Worm (Caenorhabditis elegans) whole organism, L1 larva: ENCODE data around the gene str-153.

Experiments used
- aly-2 ChIP-seq: fragments of 150-350 bp; optimal IDR thresholded peaks from 2 replicates; lab custom pipeline; 2014; ENCODE audit warnings: missing biosample characterization, missing genetic modification characterization
- ama-1 ChIP-seq: fragments of 150-350 bp; optimal IDR thresholded peaks from 2 replicates; lab custom pipeline; 2014
- efl-3 ChIP-seq: fragments of 200-800 bp; sonication (Bioruptor generic); optimal IDR thresholded peaks from 2 replicates; lab custom pipeline; 2018; ENCODE audit warnings: mild to moderate bottlenecking, missing genetic modification characterization, missing compliant biosample characterization
- lin-13 ChIP-seq: fragments of 150-350 bp; optimal IDR thresholded peaks from 2 replicates; lab custom pipeline; 2014; ENCODE audit warnings: missing biosample characterization, missing genetic modification reagents, missing genetic modification characterization
- lsy-2 ChIP-seq, 2 experiments: fragments of 150-350 bp; optimal IDR thresholded peaks; 2 replicates each; lab custom pipeline; 2014; ENCODE audit warnings: missing biosample characterization in 2 of 2, missing genetic modification characterization in 2 of 2
- mdl-1 ChIP-seq, 2 experiments: fragments of 150-350 bp; optimal IDR thresholded peaks; 2 replicates each; lab custom pipeline; 2014 to 2017; ENCODE audit warnings: missing biosample characterization in 2 of 2, missing genetic modification characterization in 2 of 2, inconsistent platforms in 1 of 2
- nhr-20 ChIP-seq: sonication (generic microtip); optimal IDR thresholded peaks from 2 replicates; lab custom pipeline; 2016; ENCODE audit warnings: mild to moderate bottlenecking, missing genetic modification characterization, missing compliant biosample characterization
- nhr-76 ChIP-seq: sonication (generic microtip); optimal IDR thresholded peaks from 2 replicates; lab custom pipeline; 2017; ENCODE audit warnings: missing biosample characterization, missing genetic modification characterization
- nhr-77 ChIP-seq: fragments of 150-350 bp; optimal IDR thresholded peaks from 2 replicates; lab custom pipeline; 2014; ENCODE audit warnings: missing biosample characterization, missing genetic modification characterization
- pqm-1 ChIP-seq: sonication (generic microtip); optimal IDR thresholded peaks from 3 replicates; lab custom pipeline; 2017; ENCODE audit warnings: missing biosample characterization, missing genetic modification characterization
- snpc-4 ChIP-seq: fragments of 150-350 bp; optimal IDR thresholded peaks from 2 replicates; lab custom pipeline; 2014; ENCODE audit warnings: missing biosample characterization, missing genetic modification characterization
- unc-62 ChIP-seq: fragments of 150-350 bp; optimal IDR thresholded peaks from 2 replicates; lab custom pipeline; 2014; ENCODE audit warnings: missing biosample characterization, missing genetic modification reagents, missing genetic modification characterization

- TF ChIP-seq unc-62 (no peak), ama-1 (lab: Kevin White, UChicago) (no peak), nhr-20 (no peak), lsy-2 (tag; optimal IDR thresholded peaks at IDR 0.05; lab: Kevin White, UChicago) (no peak), nhr-76 (tag; lab: Kevin White, UChicago) (no peak), aly-2 (tag; lab: Kevin White, UChicago) (no peak), mdl-1 (tag; optimal IDR thresholded peaks at IDR 0.05; lab: Kevin White, UChicago) (no peak), efl-3 (GFP tag; lab: Kevin White, UChicago) (no peak), nhr-77 (tag; lab: Kevin White, UChicago) (no peak), lin-13 (GFP tag; lab: Kevin White, UChicago) (no peak), snpc-4 (no peak), pqm-1 (no peak)
Observed at ce11 chrIV:4890543-4890942, 43.7 kb upstream of the str-153 start, which contains the start of gene T08B6.9.
